Fruit fly (Drosophila melanogaster) whole organism, adult: ENCODE results near the gene CG13471.

Experiments
- CG5204 ChIP-seq: fragments of 200-800 bp; sonication (Bioruptor generic); optimal IDR thresholded peaks from 2 replicates; lab custom pipeline; 2016; ENCODE audit warnings: missing biosample characterization, missing genetic modification characterization
- CG7101 ChIP-seq: fragments of 200-800 bp; sonication (Bioruptor generic); optimal IDR thresholded peaks from 2 replicates; lab custom pipeline; 2018; ENCODE audit warnings: missing biosample characterization, mild to moderate bottlenecking, missing genetic modification characterization, moderate library complexity
- Crg-1 ChIP-seq: fragments of 200-800 bp; sonication (Bioruptor generic); optimal IDR thresholded peaks from 2 replicates; lab custom pipeline; 2016; ENCODE audit warnings: missing biosample characterization, missing genetic modification characterization
- Hr96 ChIP-seq: fragments of 200-800 bp; sonication (Bioruptor generic); optimal IDR thresholded peaks from 2 replicates; lab custom pipeline; 2016; ENCODE audit warnings: missing biosample characterization, missing genetic modification characterization
- bab1 ChIP-seq: fragments of 200-800 bp; sonication (Bioruptor generic); optimal IDR thresholded peaks from 3 replicates; lab custom pipeline; 2019; ENCODE audit warnings: missing biosample characterization, mild to moderate bottlenecking, missing genetic modification characterization, moderate library complexity
- cnc ChIP-seq, 2 experiments: fragments of >200 bp; optimal IDR thresholded peaks; 2 replicates each; lab custom pipeline; 2017
- kay ChIP-seq: fragments of 200-800 bp; sonication (Bioruptor generic); peaks from one replicate; lab custom pipeline; 2016; ENCODE audit warnings: missing biosample characterization, missing genetic modification characterization, borderline replicate concordance
- ovo ChIP-seq: fragments of 200-800 bp; sonication (Bioruptor generic); optimal IDR thresholded peaks from 2 replicates; lab custom pipeline; 2016; ENCODE audit warnings: missing biosample characterization, missing genetic modification characterization

DNA sequence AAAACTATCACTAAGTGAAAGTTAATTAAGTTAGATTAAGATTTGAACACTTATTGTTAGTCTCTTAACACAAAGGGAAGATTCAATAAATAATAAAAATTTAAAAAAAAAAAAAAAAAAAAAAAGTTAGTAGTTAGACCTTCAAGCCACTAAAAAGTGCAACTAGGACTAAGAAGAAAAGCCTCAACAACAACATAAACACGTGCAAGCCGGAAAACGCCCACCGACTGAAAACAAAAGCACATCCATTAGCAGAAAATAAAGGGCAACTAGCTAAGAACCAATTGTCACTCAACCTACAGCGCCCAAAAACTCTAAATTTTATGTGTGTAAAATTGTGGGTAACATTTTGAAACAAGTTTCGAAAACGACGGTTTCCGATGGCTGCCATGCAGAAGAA, 4.9 kb downstream of the CG13471 start, which contains the start of gene CG13473:
- TF ChIP-seq kay (GFP tag; lab: Kevin White, UChicago) (no peak), Crg-1 (GFP tag; lab: Kevin White, UChicago) (no peak), cnc (optimal IDR thresholded peaks at IDR 0.05; lab: Kevin White, UChicago) (no peak), CG7101 (tag; lab: Kevin White, UChicago) (no peak), bab1 (GFP tag; lab: Kevin White, UChicago) (no peak), ovo (GFP tag; lab: Kevin White, UChicago) (no peak), CG5204 (GFP tag; lab: Kevin White, UChicago) (no peak), Hr96 (GFP tag; lab: Kevin White, UChicago) (no peak)
